Worm (Caenorhabditis elegans): Measurements from ENCODE around the gene K04F1.8.
A peak's percentile ranks its signal among the peaks of the same experiment; 100 is the strongest.

ce11 chrV:1631717-1632116 is 35.3 kb upstream of the K04F1.8 start, which contains the start of gene irld-17:
- TF ChIP-seq nhr-77 (tag; optimal IDR thresholded peaks at IDR 0.05), result no peak
- TF ChIP-seq mep-1 (tag; optimal IDR thresholded peaks at IDR 0.05), result no peak
- TF ChIP-seq nhr-11 (tag; optimal IDR thresholded peaks at IDR 0.05), result no peak
- TF ChIP-seq aha-1 (tag; optimal IDR thresholded peaks at IDR 0.05), result no peak
- TF ChIP-seq unc-86 (tag; optimal IDR thresholded peaks at IDR 0.05), result no peak
- no peak for TF ChIP-seq blmp-1 (tag; optimal IDR thresholded peaks at IDR 0.05)
- no peak for TF ChIP-seq efl-1 (optimal IDR thresholded peaks at IDR 0.05)
- TF ChIP-seq efl-1 (GFP tag; optimal IDR thresholded peaks at IDR 0.05 in 1 of 2), result peak in 1 of 2 experiments; percentile 67
- TF ChIP-seq mdl-1 (tag; optimal IDR thresholded peaks at IDR 0.05), result no peak
- no peak for TF ChIP-seq nhr-12 (tag; optimal IDR thresholded peaks at IDR 0.05)
- no peak for TF ChIP-seq nhr-76 (tag; optimal IDR thresholded peaks at IDR 0.05)
- TF ChIP-seq ces-1 (GFP tag; optimal IDR thresholded peaks at IDR 0.05), result no peak
